Fruit fly (Drosophila melanogaster) whole organism, pupa: ENCODE results near the gene BckdhA.

Experiments
- CG12605 ChIP-seq: fragments of 200-800 bp; sonication (Bioruptor generic); IDR thresholded peaks from 2 replicates; pipeline ENCODE4 v1.3.6; 2022; ENCODE audit warnings: missing biosample characterization, missing genetic modification characterization
- CG13204 ChIP-seq: fragments of 200-800 bp; sonication (Bioruptor generic); optimal IDR thresholded peaks from 2 replicates; lab custom pipeline; 2018; ENCODE audit warnings: missing biosample characterization, mild to moderate bottlenecking, missing genetic modification characterization, moderate library complexity
- CG17806 ChIP-seq: fragments of 200-800 bp; sonication (Bioruptor generic); optimal IDR thresholded peaks from 2 replicates; lab custom pipeline; 2018; ENCODE audit warnings: missing biosample characterization, mild to moderate bottlenecking, missing genetic modification characterization, moderate library complexity
- CG8159 ChIP-seq: fragments of 200-800 bp; sonication (Bioruptor generic); optimal IDR thresholded peaks from 3 replicates; lab custom pipeline; 2018; ENCODE audit warnings: missing biosample characterization, mild to moderate bottlenecking, missing genetic modification characterization, moderate library complexity
- EcR ChIP-seq: fragments of 200-800 bp; sonication (Bioruptor generic); optimal IDR thresholded peaks from 3 replicates; lab custom pipeline; 2019; ENCODE audit warnings: missing biosample characterization, missing genetic modification characterization, mild to moderate bottlenecking, moderate library complexity, missing genetic modification reagents
- Ets98B ChIP-seq: fragments of 200-800 bp; sonication (Bioruptor generic); IDR thresholded peaks from 2 replicates; pipeline ENCODE4 v1.3.6; 2022; ENCODE audit warnings: missing biosample characterization, missing genetic modification characterization
- Pif1A ChIP-seq: fragments of 200-800 bp; sonication (Bioruptor generic); optimal IDR thresholded peaks from 3 replicates; lab custom pipeline; 2016; ENCODE audit warnings: missing biosample characterization, missing genetic modification characterization
- Snoo ChIP-seq: fragments of 200-800 bp; sonication (Bioruptor generic); optimal IDR thresholded peaks from 3 replicates; lab custom pipeline; 2017; ENCODE audit warnings: missing biosample characterization, mild to moderate bottlenecking, missing genetic modification characterization, inconsistent platforms
- fd96Ca ChIP-seq: fragments of 200-800 bp; sonication (Bioruptor generic); IDR thresholded peaks from 3 replicates; pipeline ENCODE4 v1.3.6; 2022; ENCODE audit warnings: missing biosample characterization, missing genetic modification characterization

DNA sequence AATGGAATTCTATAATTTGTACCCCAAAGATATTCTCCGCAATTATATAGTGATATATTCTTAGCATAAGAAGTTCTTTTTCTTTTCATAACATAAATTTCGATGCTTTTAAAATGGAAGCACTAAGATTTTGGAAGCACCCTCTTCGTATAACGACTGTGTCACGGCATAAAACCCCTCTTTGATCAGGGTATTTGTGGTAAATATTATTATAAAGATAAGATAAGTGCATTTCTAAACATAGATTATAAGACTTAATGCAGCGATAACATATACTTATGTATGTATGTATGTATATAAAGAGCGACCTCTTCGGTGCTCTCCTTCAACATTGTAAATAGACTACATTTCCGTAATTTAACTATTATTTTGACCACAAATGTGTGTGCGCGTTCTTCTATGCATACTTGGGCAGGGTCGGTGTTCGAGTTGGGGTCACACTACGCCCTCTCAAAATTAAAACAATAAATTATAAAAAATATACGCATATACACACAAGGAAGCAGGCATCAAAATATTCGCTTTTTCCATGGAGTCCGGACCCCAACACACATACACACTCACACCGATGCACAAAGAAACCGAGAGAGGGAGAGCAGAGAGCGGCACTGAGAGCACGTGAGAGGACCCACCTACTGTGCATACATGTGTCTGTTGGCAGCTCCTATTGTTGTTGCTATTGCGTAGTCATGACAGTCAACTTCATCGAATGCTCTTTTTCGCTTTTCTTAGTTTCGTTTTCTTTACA is 5.1 kb upstream of the BckdhA start:
- TF ChIP-seq CG13204 (GFP tag; lab: Kevin White, UChicago) (peak; percentile 29), CG8159 (tag; lab: Kevin White, UChicago) (no peak), EcR (GFP tag; lab: Kevin White, UChicago) (peak; percentile 53), CG12605 (GFP tag; lab: Robert Waterston, UW) (no peak), Snoo (tag; lab: Kevin White, UChicago) (no peak), Ets98B (GFP tag; lab: Robert Waterston, UW) (no peak), CG17806 (tag; lab: Kevin White, UChicago) (no peak), Pif1A (GFP tag; lab: Kevin White, UChicago) (peak; percentile 9), fd96Ca (no peak)
